Worm (Caenorhabditis elegans): ENCODE results near the gene aly-3.
"Not testable (repeated sequence)": the region's sequence is repeated elsewhere in the genome, so short reads cannot be mapped to it uniquely, and the experiment has no call there.

aly-3 gene

DNA sequence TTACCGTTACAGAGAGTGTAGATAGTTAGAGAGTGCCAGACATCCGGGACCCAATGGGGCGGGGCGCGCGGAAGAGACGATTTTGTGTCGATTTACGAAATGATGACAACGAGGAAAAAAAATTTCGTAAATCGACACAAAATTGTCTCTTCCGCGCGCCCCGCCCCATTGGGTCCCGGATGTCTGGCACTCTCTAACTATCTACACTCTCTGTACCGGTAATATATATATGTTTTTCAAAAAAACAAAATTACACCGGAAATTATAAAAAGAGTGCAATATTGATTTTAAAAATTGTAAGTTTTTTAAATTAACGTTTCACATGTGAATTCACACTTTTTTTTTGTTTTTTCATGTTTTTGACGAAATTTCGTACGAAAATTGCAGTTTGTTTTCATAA, 15.0 kb downstream of the aly-3 start, which contains the start of gene B0001.4:
Gene B0001.4, minus strand, starts transcription at position 101 of the 400 bp plus-strand sequence.
- TF ChIP-seq nhr-67, nhr-76, elt-1 (tag; optimal IDR thresholded peaks at IDR 0.05): not testable (repeated sequence)

DNA sequence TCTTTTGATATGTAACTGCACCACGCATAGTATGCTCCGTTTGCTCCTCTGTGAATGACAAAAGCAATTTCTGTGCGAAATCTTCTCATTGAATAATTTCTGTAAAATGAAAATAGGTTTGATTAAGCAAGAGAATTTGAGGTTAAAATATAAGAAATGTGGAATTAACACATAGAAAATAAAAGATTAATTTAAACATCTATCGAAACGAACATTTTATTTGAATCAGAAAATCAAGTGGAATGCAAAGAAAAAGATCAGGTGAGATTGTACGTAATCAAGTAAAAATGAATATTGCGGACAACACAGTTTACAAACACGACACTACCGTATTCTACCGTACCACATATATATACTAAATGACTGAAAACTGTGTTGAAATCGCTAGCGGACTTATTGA, 17.9 kb downstream of the aly-3 start, which contains the start of gene B0001.8:
Gene B0001.8, minus strand, starts transcription at position 101 of the 400 bp plus-strand sequence.
- TF ChIP-seq ceh-16 (tag; optimal IDR thresholded peaks at IDR 0.05), result no peak
- no peak for TF ChIP-seq pqm-1 (tag; optimal IDR thresholded peaks at IDR 0.05)
- no peak for TF ChIP-seq R02D3.7 (tag; optimal IDR thresholded peaks at IDR 0.05)
- no peak for TF ChIP-seq unc-62 (GFP tag; optimal IDR thresholded peaks at IDR 0.05)
- no peak for TF ChIP-seq nhr-43 (tag; optimal IDR thresholded peaks at IDR 0.05; ENCODE audit: poor library complexity, severe bottlenecking)
- no peak for TF ChIP-seq nhr-67 (tag; optimal IDR thresholded peaks at IDR 0.05)
- TF ChIP-seq nhr-237 (tag; optimal IDR thresholded peaks at IDR 0.05), result no peak
- no peak for TF ChIP-seq ztf-11 (tag; optimal IDR thresholded peaks at IDR 0.05)
- TF ChIP-seq pha-4 (tag; optimal IDR thresholded peaks at IDR 0.05), result no peak
- no peak for TF ChIP-seq daf-12 (tag; optimal IDR thresholded peaks at IDR 0.05)
- TF ChIP-seq ceh-82 (tag; optimal IDR thresholded peaks at IDR 0.05), result no peak
- TF ChIP-seq lin-39 (tag; optimal IDR thresholded peaks at IDR 0.05), result no peak
- TF ChIP-seq egl-27 (tag; optimal IDR thresholded peaks at IDR 0.05), result no peak

DNA sequence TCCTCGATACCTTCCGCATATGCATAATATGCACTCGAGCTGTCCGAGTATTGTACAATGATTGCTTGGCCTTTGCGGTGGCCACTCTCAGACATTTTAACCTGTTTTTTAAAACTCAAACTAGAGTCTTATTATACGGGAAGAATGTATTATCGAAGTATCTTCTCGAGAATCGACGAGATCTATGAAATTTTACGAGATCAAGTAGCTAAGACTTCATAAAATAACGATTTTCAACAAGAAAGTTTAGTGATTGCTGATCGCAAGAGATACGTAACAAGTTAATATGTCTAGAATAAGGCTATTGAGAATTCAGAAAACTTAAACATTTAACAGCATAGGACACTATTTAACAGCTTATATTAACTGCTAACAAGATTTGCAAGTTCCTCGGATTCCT, 20.1 kb downstream of the aly-3 start, which contains the start of gene B0001.5:
Gene B0001.5, minus strand, starts transcription at position 101 of the 400 bp plus-strand sequence.
- TF ChIP-seq nhr-11 (tag; optimal IDR thresholded peaks at IDR 0.05) (no peak), pha-4 (tag; optimal IDR thresholded peaks at IDR 0.05) (no peak), nhr-76 (tag; optimal IDR thresholded peaks at IDR 0.05) (no peak), fkh-10 (GFP tag; optimal IDR thresholded peaks at IDR 0.05) (no peak)

DNA sequence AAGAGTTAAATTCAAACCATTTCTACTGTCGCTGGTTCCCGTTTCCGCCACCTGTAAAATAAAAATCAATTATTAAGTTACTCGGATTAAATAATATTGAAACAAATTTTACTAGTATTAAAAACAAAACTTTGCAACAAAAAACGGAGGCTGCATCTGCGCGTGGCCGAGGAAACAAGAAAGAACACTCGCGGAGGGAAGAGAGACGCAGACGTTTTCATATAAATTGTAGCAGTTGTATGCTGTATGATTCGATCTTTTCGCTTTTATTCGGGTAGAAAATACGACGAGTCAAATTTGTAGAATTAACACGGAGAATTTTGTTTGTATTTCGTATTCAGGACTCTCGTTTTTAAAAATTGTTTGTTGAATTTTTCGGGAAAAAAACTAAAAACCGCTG, 22.6 kb downstream of the aly-3 start, which contains the start of gene B0001.3:
Gene B0001.3, minus strand, starts transcription at position 55 of the 400 bp plus-strand sequence.
- TF ChIP-seq mdl-1 (tag; optimal IDR thresholded peaks at IDR 0.05) (no peak), ceh-9 (tag; optimal IDR thresholded peaks at IDR 0.05) (no peak), hmg-11 (tag; optimal IDR thresholded peaks at IDR 0.05) (peak; percentile 14), tbx-2 (tag; optimal IDR thresholded peaks at IDR 0.05) (no peak)

DNA sequence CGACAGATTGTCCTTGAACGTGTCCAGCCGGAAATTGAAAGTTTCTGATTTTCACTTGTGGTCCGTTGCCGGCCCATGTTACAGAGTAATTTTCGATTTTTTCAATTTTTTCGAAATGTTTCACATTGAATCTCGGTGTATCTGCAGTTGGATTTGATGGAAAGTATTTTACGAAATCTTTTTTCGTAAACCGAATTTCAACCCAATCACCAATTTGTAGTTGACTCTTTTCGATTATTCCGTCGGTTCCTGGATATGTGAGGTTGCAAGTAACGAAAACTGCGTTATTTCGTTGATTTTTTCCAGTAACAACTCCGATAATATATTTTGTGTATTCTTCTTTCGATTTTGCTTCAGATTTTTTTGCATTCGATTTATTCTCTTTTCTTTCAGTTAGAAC, 26.5 kb downstream of the aly-3 start:
- TF ChIP-seq ceh-82 (tag; optimal IDR thresholded peaks at IDR 0.05), result no peak
- TF ChIP-seq fkh-10 (GFP tag; optimal IDR thresholded peaks at IDR 0.05), result no peak
- no peak for TF ChIP-seq sea-2 (GFP tag; optimal IDR thresholded peaks at IDR 0.05)
- no peak for TF ChIP-seq daf-12 (tag; optimal IDR thresholded peaks at IDR 0.05)
- no peak for TF ChIP-seq lsy-12 (tag; optimal IDR thresholded peaks at IDR 0.05)
- no peak for TF ChIP-seq mml-1 (tag; optimal IDR thresholded peaks at IDR 0.05)
- TF ChIP-seq snpc-4 (tag; optimal IDR thresholded peaks at IDR 0.05), result no peak

DNA sequence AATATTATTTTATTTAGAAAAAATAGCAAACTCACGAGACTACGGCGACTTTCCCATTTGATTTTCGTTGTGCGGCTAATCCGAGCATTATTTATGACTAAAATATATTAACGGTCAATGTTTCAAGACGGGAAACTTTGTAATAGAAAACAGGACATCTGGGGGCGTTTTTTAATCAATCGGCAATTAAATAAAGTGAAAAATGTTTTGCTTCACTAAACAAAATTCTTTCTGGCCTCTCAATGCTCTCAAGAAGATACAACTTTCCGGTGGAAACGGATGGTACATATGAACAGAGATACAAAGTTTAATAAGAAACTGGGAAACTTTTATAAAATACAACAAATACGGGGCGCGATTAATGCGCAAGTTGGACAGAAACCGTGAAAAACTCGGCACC, 27.8 kb downstream of the aly-3 start, which contains the start of gene B0001.2:
Gene B0001.2, minus strand, starts transcription at position 101 of the 400 bp plus-strand sequence.
- TF ChIP-seq unc-39 (tag; optimal IDR thresholded peaks at IDR 0.05) (no peak), nfya-1 (tag; optimal IDR thresholded peaks at IDR 0.05; ENCODE audit: insufficient read depth) (no peak), nhr-11 (tag; optimal IDR thresholded peaks at IDR 0.05) (no peak), lsy-12 (tag; optimal IDR thresholded peaks at IDR 0.05) (no peak), ceh-16 (tag; optimal IDR thresholded peaks at IDR 0.05) (no peak), ceh-9 (tag; optimal IDR thresholded peaks at IDR 0.05) (no peak), ama-1 (optimal IDR thresholded peaks at IDR 0.05) (no peak), nhr-28 (tag; optimal IDR thresholded peaks at IDR 0.05) (no peak), aly-2 (tag; optimal IDR thresholded peaks at IDR 0.05) (no peak), egl-27 (tag; optimal IDR thresholded peaks at IDR 0.05) (no peak), sea-2 (GFP tag; optimal IDR thresholded peaks at IDR 0.05) (no peak), elt-3 (tag; optimal IDR thresholded peaks at IDR 0.05) (no peak), ceh-28 (tag; optimal IDR thresholded peaks at IDR 0.05) (no peak), jun-1 (tag; optimal IDR thresholded peaks at IDR 0.05) (no peak), nhr-12 (tag; optimal IDR thresholded peaks at IDR 0.05) (no peak), fos-1 (tag; optimal IDR thresholded peaks at IDR 0.05) (no peak), R02D3.7 (tag; optimal IDR thresholded peaks at IDR 0.05) (no peak), fkh-10 (GFP tag; optimal IDR thresholded peaks at IDR 0.05) (no peak), nhr-43 (tag; optimal IDR thresholded peaks at IDR 0.05; ENCODE audit: poor library complexity, severe bottlenecking) (no peak), ztf-4 (tag; optimal IDR thresholded peaks at IDR 0.05) (no peak)
